Worm (Caenorhabditis elegans) whole organism, L4 larva: ENCODE measurements around the gene M110.7.

Experiments used
- Y48G9A.11 ChIP-seq: fragments of 200-800 bp; sonication (Bioruptor generic); IDR thresholded peaks from 2 replicates; pipeline ENCODE4 v1.3.6; 2022; ENCODE audit warnings: missing genetic modification reagents, missing genetic modification characterization, missing compliant biosample characterization
- ama-1 ChIP-seq: fragments of 150-350 bp; optimal IDR thresholded peaks from 2 replicates; lab custom pipeline; 2014; ENCODE audit warnings: inconsistent platforms, mixed read lengths
- lsy-2 ChIP-seq, 2 experiments: fragments of 150-350 bp in 1 of 2; sonication (generic microtip) in 1 of 2; optimal IDR thresholded peaks; 2 replicates each; lab custom pipeline; 2014 to 2017; ENCODE audit warnings: missing biosample characterization in 2 of 2, missing genetic modification characterization in 2 of 2
- zag-1 ChIP-seq: fragments of 150-350 bp; optimal IDR thresholded peaks from 2 replicates; lab custom pipeline; 2014; ENCODE audit warnings: missing biosample characterization, missing genetic modification characterization

DNA sequence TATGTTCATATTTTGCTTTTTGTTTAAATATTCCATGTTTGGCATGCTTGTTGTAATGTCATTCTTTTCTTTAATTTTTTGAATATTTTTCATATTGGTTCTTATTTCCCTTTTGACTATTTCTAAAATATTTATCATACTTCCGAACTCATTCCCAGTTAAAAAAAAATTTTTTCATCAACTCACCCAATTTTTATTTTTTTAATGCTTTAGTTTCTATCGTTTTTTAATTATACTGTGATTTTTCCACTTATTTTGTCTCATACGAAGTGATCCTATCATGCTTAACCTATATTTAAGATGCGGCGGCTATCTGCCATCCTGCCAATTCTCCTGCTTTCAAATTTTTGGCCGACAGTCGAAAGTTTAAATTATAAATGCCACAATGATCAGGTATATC is 34.1 kb upstream of the M110.7 start, which contains the start of gene qua-1:
- TF ChIP-seq ama-1 (no peak), Y48G9A.11 (no peak), zag-1 (tag; lab: Kevin White, UChicago) (no peak), lsy-2 (tag; optimal IDR thresholded peaks at IDR 0.05; lab: Kevin White, UChicago) (no peak)
